Worm (Caenorhabditis elegans) whole organism, L3 larva: ENCODE data around the gene vps-22.

Experiments
- ama-1 ChIP-seq: fragments of 150-350 bp; optimal IDR thresholded peaks from 2 replicates; lab custom pipeline; 2018
- ceh-82 ChIP-seq: fragments of 150-350 bp; optimal IDR thresholded peaks from 2 replicates; lab custom pipeline; 2014; ENCODE audit warnings: missing biosample characterization, missing genetic modification characterization
- daf-12 ChIP-seq: fragments of 150-350 bp; optimal IDR thresholded peaks from 2 replicates; lab custom pipeline; 2014; ENCODE audit warnings: missing biosample characterization, missing genetic modification reagents, missing genetic modification characterization
- elt-3 ChIP-seq, 3 experiments: fragments of 150-350 bp in 1 of 3; sonication (generic microtip) in 2 of 3; optimal IDR thresholded peaks; 2 replicates in 2 of 3; 4 replicates in 1 of 3; lab custom pipeline; 2014 to 2017; ENCODE audit warnings: missing biosample characterization in 3 of 3, missing genetic modification characterization in 3 of 3
- fos-1 ChIP-seq: fragments of 150-350 bp; optimal IDR thresholded peaks from 2 replicates; lab custom pipeline; 2014; ENCODE audit warnings: missing biosample characterization, missing genetic modification characterization
- jun-1 ChIP-seq: fragments of 150-350 bp; optimal IDR thresholded peaks from 2 replicates; lab custom pipeline; 2014; ENCODE audit warnings: missing biosample characterization, missing genetic modification reagents, missing genetic modification characterization
- lin-39 ChIP-seq: fragments of 150-350 bp; optimal IDR thresholded peaks from 2 replicates; lab custom pipeline; 2018; ENCODE audit warnings: missing biosample characterization, missing genetic modification reagents, missing genetic modification characterization
- nhr-11 ChIP-seq: fragments of 150-350 bp; optimal IDR thresholded peaks from 2 replicates; lab custom pipeline; 2014; ENCODE audit warnings: missing biosample characterization, missing genetic modification characterization
- nhr-25 ChIP-seq: sonication (generic microtip); optimal IDR thresholded peaks from 2 replicates; lab custom pipeline; 2017; ENCODE audit warnings: missing biosample characterization, missing genetic modification characterization
- nhr-76 ChIP-seq: fragments of 150-350 bp; sonication (generic microtip); optimal IDR thresholded peaks from 5 replicates; lab custom pipeline; 2014; ENCODE audit warnings: missing biosample characterization, missing genetic modification characterization
- skn-1 ChIP-seq: fragments of 150-350 bp; optimal IDR thresholded peaks from 2 replicates; lab custom pipeline; 2014; ENCODE audit warnings: missing biosample characterization, missing genetic modification characterization
- tbx-2 ChIP-seq: sonication (generic microtip); optimal IDR thresholded peaks from 2 replicates; lab custom pipeline; 2016; ENCODE audit warnings: mild to moderate bottlenecking, missing genetic modification characterization, missing compliant biosample characterization
- unc-39 ChIP-seq: sonication (generic microtip); optimal IDR thresholded peaks from 4 replicates; lab custom pipeline; 2017; ENCODE audit warnings: missing biosample characterization, missing genetic modification characterization

ce11 chrIII:4912317-4912716, 50.0 kb downstream of the vps-22 start, which contains the start of the genes F26F4.9 and cee-1:
- no peak for TF ChIP-seq ceh-82 (tag; lab: Kevin White, UChicago)
- no peak for TF ChIP-seq ama-1 (lab: Kevin White, UChicago)
- no peak for TF ChIP-seq skn-1 (tag; lab: Kevin White, UChicago)
- no peak for TF ChIP-seq fos-1 (tag; lab: Kevin White, UChicago)
- TF ChIP-seq jun-1 (tag; lab: Kevin White, UChicago), result peak; percentile 22
- TF ChIP-seq unc-39 (tag; lab: Kevin White, UChicago), result no peak
- TF ChIP-seq nhr-11, result no peak
- TF ChIP-seq nhr-25 (tag; lab: Kevin White, UChicago), result no peak
- TF ChIP-seq daf-12, result no peak
- TF ChIP-seq tbx-2 (tag; lab: Kevin White, UChicago), result no peak
- no peak for TF ChIP-seq elt-3 (tag; optimal IDR thresholded peaks at IDR 0.05; lab: Kevin White, UChicago)
- TF ChIP-seq nhr-76, result no peak
- no peak for TF ChIP-seq lin-39 (tag; lab: Kevin White, UChicago)
